Worm (Caenorhabditis elegans) whole organism, mixed stage, embryonic: ENCODE results near the gene C06B3.16.

Experiments
- M03D4.4 ChIP-seq: sonication (generic microtip); optimal IDR thresholded peaks from 2 replicates; lab custom pipeline; 2017; ENCODE audit warnings: mild to moderate bottlenecking, missing genetic modification characterization, missing compliant biosample characterization
- cnd-1 ChIP-seq: fragments of 200-800 bp; sonication (Bioruptor generic); optimal IDR thresholded peaks from 2 replicates; lab custom pipeline; 2018; ENCODE audit warnings: mild to moderate bottlenecking, missing genetic modification characterization, missing compliant biosample characterization
- elt-1 ChIP-seq: sonication (generic microtip); optimal IDR thresholded peaks from 2 replicates; lab custom pipeline; 2017; ENCODE audit warnings: missing genetic modification characterization, mild to moderate bottlenecking, missing compliant biosample characterization, antibody characterized with exemption, moderate library complexity, borderline replicate concordance; ENCODE audit not compliant: insufficient read depth
- ham-2 ChIP-seq: fragments of 200-800 bp; sonication (Bioruptor generic); optimal IDR thresholded peaks from 2 replicates; lab custom pipeline; 2018; ENCODE audit warnings: mild to moderate bottlenecking, missing genetic modification characterization, missing compliant biosample characterization
- lsy-2 ChIP-seq: fragments of 150-350 bp; optimal IDR thresholded peaks from 2 replicates; lab custom pipeline; 2014; ENCODE audit warnings: missing biosample characterization, missing genetic modification characterization
- mab-5 ChIP-seq: fragments of 150-350 bp; optimal IDR thresholded peaks from 2 replicates; lab custom pipeline; 2014; ENCODE audit warnings: missing biosample characterization, missing genetic modification characterization
- nhr-12 ChIP-seq: fragments of 150-350 bp; optimal IDR thresholded peaks from 2 replicates; lab custom pipeline; 2014; ENCODE audit warnings: missing biosample characterization, missing genetic modification characterization
- nhr-237 ChIP-seq: fragments of 150-350 bp; optimal IDR thresholded peaks from 2 replicates; lab custom pipeline; 2014; ENCODE audit warnings: missing biosample characterization, missing genetic modification characterization
- nhr-76 ChIP-seq: sonication (generic microtip); optimal IDR thresholded peaks from 2 replicates; lab custom pipeline; 2017; ENCODE audit warnings: missing biosample characterization, missing genetic modification characterization
- snpc-4 ChIP-seq: fragments of 150-350 bp; optimal IDR thresholded peaks from 2 replicates; lab custom pipeline; 2014; ENCODE audit warnings: missing biosample characterization, missing genetic modification characterization
- tbx-8 ChIP-seq: fragments of 200-800 bp; sonication (Bioruptor generic); optimal IDR thresholded peaks from 2 replicates; lab custom pipeline; 2018; ENCODE audit warnings: mild to moderate bottlenecking, missing genetic modification characterization, moderate library complexity, missing compliant biosample characterization
- unc-39 ChIP-seq: fragments of 150-350 bp; optimal IDR thresholded peaks from 2 replicates; lab custom pipeline; 2014; ENCODE audit warnings: missing biosample characterization, missing genetic modification characterization
- ztf-11 ChIP-seq: fragments of 150-350 bp; optimal IDR thresholded peaks from 2 replicates; lab custom pipeline; 2014; ENCODE audit warnings: missing biosample characterization, missing genetic modification characterization

DNA sequence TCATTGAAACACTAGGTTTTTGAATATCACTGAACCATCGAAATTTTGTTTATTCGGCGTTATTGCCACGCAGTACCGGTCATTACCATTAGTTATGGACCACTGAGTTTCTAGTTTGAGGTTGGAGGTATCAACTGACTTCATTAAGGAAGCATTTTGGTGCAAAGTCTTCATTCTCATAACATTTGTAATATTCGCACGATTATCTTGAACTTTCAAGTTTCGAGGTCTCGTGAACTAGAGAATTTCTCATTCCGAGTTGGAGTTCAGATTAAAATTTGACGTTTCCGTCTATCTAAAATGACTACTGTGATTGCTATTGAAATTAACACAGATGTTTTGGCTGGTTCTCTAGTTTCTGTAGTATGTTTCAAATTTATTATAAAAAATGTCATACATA, 10.6 kb upstream of the C06B3.16 start, which contains the start of gene srx-42:
- TF ChIP-seq unc-39 (tag; lab: Kevin White, UChicago) = no peak
- TF ChIP-seq snpc-4 (tag; lab: Kevin White, UChicago) = no peak
- no peak for TF ChIP-seq elt-1
- TF ChIP-seq lsy-2 (tag; lab: Kevin White, UChicago) = no peak
- no peak for TF ChIP-seq nhr-12
- TF ChIP-seq M03D4.4 (tag; lab: Kevin White, UChicago) = no peak
- no peak for TF ChIP-seq mab-5 (tag; lab: Kevin White, UChicago)
- no peak for TF ChIP-seq nhr-76 (tag; lab: Kevin White, UChicago)
- no peak for TF ChIP-seq ham-2
- no peak for TF ChIP-seq nhr-237
- TF ChIP-seq cnd-1 (tag; lab: Kevin White, UChicago) = no peak
- TF ChIP-seq tbx-8 (GFP tag; lab: Kevin White, UChicago) = no peak
- no peak for TF ChIP-seq ztf-11 (tag; lab: Kevin White, UChicago)
